Fruit fly (Drosophila melanogaster): Measurements from ENCODE around the gene CG4073.
A peak's percentile ranks its signal among the peaks of the same experiment; 100 is the strongest.

CG4073 gene

dm6 chr3R:10681682-10681962, 33.0 kb upstream of the CG4073 start (continued):
- TF ChIP-seq CG1832 (GFP tag; optimal IDR thresholded peaks at IDR 0.05) = no peak
- TF ChIP-seq Mad (GFP tag; optimal IDR thresholded peaks at IDR 0.05) = peak; percentile 5
- no peak for TF ChIP-seq CG4282 (GFP tag; optimal IDR thresholded peaks at IDR 0.05)
- TF ChIP-seq seq (GFP tag; IDR thresholded peaks at IDR 0.05) = peak; percentile 70
- TF ChIP-seq CG4424 (GFP tag; optimal IDR thresholded peaks at IDR 0.05) = peak; percentile 25
- TF ChIP-seq CG5953 (GFP tag; IDR thresholded peaks at IDR 0.05) = peak; percentile 47; the same call in 1 of the 2 replicates
- no peak for TF ChIP-seq tx (GFP tag; optimal IDR thresholded peaks at IDR 0.05)
- TF ChIP-seq ems (GFP tag; optimal IDR thresholded peaks at IDR 0.05) = no peak
- TF ChIP-seq az2 (GFP tag; optimal IDR thresholded peaks at IDR 0.05) = no peak
- peak; percentile 75; the same call in 1 of the 3 replicates for TF ChIP-seq gce (GFP tag; IDR thresholded peaks at IDR 0.05)
- peak; percentile 79 for TF ChIP-seq Ada2b (GFP tag; IDR thresholded peaks at IDR 0.05)
- no peak for TF ChIP-seq CG34376 (GFP tag; optimal IDR thresholded peaks at IDR 0.05)
- TF ChIP-seq CG18262 (tag; optimal IDR thresholded peaks at IDR 0.05) = no peak
- peak; percentile 74 for TF ChIP-seq CG14441 (GFP tag; IDR thresholded peaks at IDR 0.05)
- no peak for TF ChIP-seq CG43689 (GFP tag; IDR thresholded peaks at IDR 0.05)
- peak; percentile 50 for TF ChIP-seq CG4730 (GFP tag; IDR thresholded peaks at IDR 0.05)
- no peak for TF ChIP-seq NK7.1 (GFP tag; optimal IDR thresholded peaks at IDR 0.05)
- TF ChIP-seq Tbp (GFP tag; optimal IDR thresholded peaks at IDR 0.05) = no peak
- TF ChIP-seq nmo (GFP tag; optimal IDR thresholded peaks at IDR 0.05) = no peak
- TF ChIP-seq Neu2 (GFP tag; optimal IDR thresholded peaks at IDR 0.05; ENCODE audit: borderline replicate concordance) = no peak
- TF ChIP-seq CG2889 (GFP tag; IDR thresholded peaks at IDR 0.05) = peak; percentile 38; the same call in 1 of the 3 replicates
- TF ChIP-seq Dip3 (GFP tag; optimal IDR thresholded peaks at IDR 0.05) = no peak
- no peak for TF ChIP-seq pnt (GFP tag; optimal IDR thresholded peaks at IDR 0.05)
- TF ChIP-seq Usf (GFP tag; optimal IDR thresholded peaks at IDR 0.05) = no peak
- TF ChIP-seq CG12942 (GFP tag; optimal IDR thresholded peaks at IDR 0.05) = peak; percentile 35
- no peak for TF ChIP-seq CG14965 (GFP tag; optimal IDR thresholded peaks at IDR 0.05; ENCODE audit: borderline replicate concordance)
- TF ChIP-seq D (optimal IDR thresholded peaks at IDR 0.05) = no peak
- no peak for TF ChIP-seq D (GFP tag; optimal IDR thresholded peaks at IDR 0.05)
- TF ChIP-seq CG14014 (GFP tag; IDR thresholded peaks at IDR 0.05) = peak; percentile 60
- 0 out of 2 replicates have a peak, but pooled peaks have one; percentile 5 for TF ChIP-seq Ravus (GFP tag; IDR thresholded peaks at IDR 0.05)
- TF ChIP-seq CG12071 (GFP tag; optimal IDR thresholded peaks at IDR 0.05) = peak; percentile 22

- TF ChIP-seq D19B (GFP tag; optimal IDR thresholded peaks at IDR 0.05) (peak; percentile 70), CG6689 (GFP tag; IDR thresholded peaks at IDR 0.05) (no peak), Med (GFP tag) (peak; percentile 38), Awh (GFP tag; IDR thresholded peaks at IDR 0.05) (0 out of 2 replicates have a peak, but pooled peaks have one; percentile 24), dysf (GFP tag; IDR thresholded peaks at IDR 0.05) (0 out of 3 replicates have a peak, but pooled peaks have one; percentile 14), Ets65A (GFP tag) (peak; percentile 36)
These were observed 31.4 kb upstream of the CG4073 start for dm6 chr3R:10683226-10683625.

dm6 chr3R:10684284-10684683, 30.3 kb upstream of the CG4073 start:
- peak; percentile 71 for TF ChIP-seq unpg (GFP tag; optimal IDR thresholded peaks at IDR 0.05)
- peak; percentile 2 for TF ChIP-seq CG33213 (GFP tag; optimal IDR thresholded peaks at IDR 0.05)
- TF ChIP-seq CG17612 (GFP tag; IDR thresholded peaks at IDR 0.05) = peak; percentile 25; the same call in 1 of the 2 replicates
- TF ChIP-seq CG15073 (GFP tag; optimal IDR thresholded peaks at IDR 0.05) = no peak
- 0 out of 3 replicates have a peak, but pooled peaks have one; percentile 14 for TF ChIP-seq CG2889 (GFP tag; IDR thresholded peaks at IDR 0.05)
- TF ChIP-seq Doc2 (GFP tag; IDR thresholded peaks at IDR 0.05) = no peak
- TF ChIP-seq CG7372 (GFP tag; IDR thresholded peaks at IDR 0.05) = 0 out of 2 replicates have a peak, but pooled peaks have one; percentile 34
- TF ChIP-seq Sin3A (optimal IDR thresholded peaks at IDR 0.05) = no peak
- no peak for TF ChIP-seq pan (optimal IDR thresholded peaks at IDR 0.05)
- peak in 1 of 2 experiments; percentile 76 for TF ChIP-seq pan (GFP tag; optimal IDR thresholded peaks at IDR 0.05 in 1 of 2, IDR thresholded peaks at IDR 0.05 in 1 of 2)
- TF ChIP-seq gt (GFP tag; IDR thresholded peaks at IDR 0.05) = 0 out of 2 replicates have a peak, but pooled peaks have one; percentile 30
- no peak for TF ChIP-seq sim (GFP tag; IDR thresholded peaks at IDR 0.05)
- peak; percentile 36 for TF ChIP-seq Dip3 (GFP tag; optimal IDR thresholded peaks at IDR 0.05)
- TF ChIP-seq BtbVII (GFP tag; optimal IDR thresholded peaks at IDR 0.05) = no peak
- no peak for TF ChIP-seq fd102C (GFP tag; optimal IDR thresholded peaks at IDR 0.05)
- TF ChIP-seq CG1603 (tag; optimal IDR thresholded peaks at IDR 0.05) = peak; percentile 76
- peak; percentile 71; the same call in 1 of the 2 replicates for TF ChIP-seq CG32767 (GFP tag; IDR thresholded peaks at IDR 0.05)
- peak; percentile 32 for TF ChIP-seq tx (GFP tag; optimal IDR thresholded peaks at IDR 0.05)
- peak; percentile 15 for TF ChIP-seq Atf3 (GFP tag; optimal IDR thresholded peaks at IDR 0.05)
